Worm (Caenorhabditis elegans) whole organism, early embryonic: ENCODE data around the gene spp-16.

Source experiments
- B0310.2 ChIP-seq: sonication (generic microtip); optimal IDR thresholded peaks from 2 replicates; lab custom pipeline; 2016; ENCODE audit warnings: mild to moderate bottlenecking, missing genetic modification characterization, missing compliant biosample characterization
- F13C5.2 ChIP-seq: sonication (generic microtip); optimal IDR thresholded peaks from 2 replicates; lab custom pipeline; 2017; ENCODE audit warnings: mild to moderate bottlenecking, missing genetic modification characterization, inconsistent platforms, missing compliant biosample characterization
- aly-1 ChIP-seq: sonication (generic microtip); optimal IDR thresholded peaks from 2 replicates; lab custom pipeline; 2016; ENCODE audit warnings: missing genetic modification characterization, missing compliant biosample characterization
- ama-1 ChIP-seq: fragments of 150-350 bp; optimal IDR thresholded peaks from 2 replicates; lab custom pipeline; 2014
- ceh-13 ChIP-seq: fragments of 200-800 bp; sonication (Bioruptor generic); optimal IDR thresholded peaks from 2 replicates; lab custom pipeline; 2018; ENCODE audit warnings: mild to moderate bottlenecking, missing genetic modification characterization, missing compliant biosample characterization
- ceh-36 ChIP-seq: sonication (generic microtip); optimal IDR thresholded peaks from 2 replicates; lab custom pipeline; 2016; ENCODE audit warnings: missing genetic modification characterization, inconsistent platforms, missing compliant biosample characterization
- ets-7 ChIP-seq: sonication (generic microtip); optimal IDR thresholded peaks from 2 replicates; lab custom pipeline; 2016; ENCODE audit warnings: missing genotype, missing genetic modification characterization, missing compliant biosample characterization
- flt-1 ChIP-seq: fragments of 200-800 bp; sonication (Bioruptor generic); IDR thresholded peaks from 2 replicates; pipeline ENCODE4 v1.3.6; 2022; ENCODE audit warnings: missing genetic modification characterization, missing compliant biosample characterization
- hmbx-1 ChIP-seq: sonication (generic microtip); optimal IDR thresholded peaks from 2 replicates; lab custom pipeline; 2016; ENCODE audit warnings: mild to moderate bottlenecking, missing genetic modification characterization, missing compliant biosample characterization
- hmg-4 ChIP-seq: fragments of 200-800 bp; sonication (Bioruptor generic); optimal IDR thresholded peaks from 2 replicates; lab custom pipeline; 2018; ENCODE audit warnings: mild to moderate bottlenecking, missing genetic modification characterization, missing compliant biosample characterization
- hnd-1 ChIP-seq: sonication (generic microtip); optimal IDR thresholded peaks from 2 replicates; lab custom pipeline; 2016; ENCODE audit warnings: missing genetic modification characterization, missing compliant biosample characterization
- pes-1 ChIP-seq: fragments of 200-800 bp; sonication (Bioruptor generic); IDR thresholded peaks from 2 replicates; pipeline ENCODE4 v1.3.6; 2022; ENCODE audit warnings: missing genetic modification reagents, missing genetic modification characterization, missing compliant biosample characterization
- scrt-1 ChIP-seq: fragments of 200-800 bp; sonication (Bioruptor generic); IDR thresholded peaks from 2 replicates; pipeline ENCODE4 v1.3.6; 2022; ENCODE audit warnings: missing genetic modification characterization, missing compliant biosample characterization
- sea-1 ChIP-seq: fragments of 200-800 bp; sonication (Bioruptor generic); conservative IDR thresholded peaks from 2 replicates; pipeline ENCODE4 v1.3.6; 2022; ENCODE audit warnings: missing genetic modification characterization, missing compliant biosample characterization
- tbx-11 ChIP-seq: fragments of 200-800 bp; sonication (Bioruptor generic); IDR thresholded peaks from 2 replicates; pipeline ENCODE4 v1.3.6; 2022; ENCODE audit warnings: missing genetic modification characterization, missing compliant biosample characterization
- tbx-37 ChIP-seq: fragments of 200-800 bp; sonication (Bioruptor generic); conservative IDR thresholded peaks from 2 replicates; pipeline ENCODE4 v1.3.6; 2022; ENCODE audit warnings: missing genetic modification reagents, missing genetic modification characterization, missing compliant biosample characterization
- tra-4 ChIP-seq: sonication (generic microtip); optimal IDR thresholded peaks from 2 replicates; lab custom pipeline; 2017; ENCODE audit warnings: missing genetic modification characterization, missing compliant biosample characterization

The spp-16 gene

DNA sequence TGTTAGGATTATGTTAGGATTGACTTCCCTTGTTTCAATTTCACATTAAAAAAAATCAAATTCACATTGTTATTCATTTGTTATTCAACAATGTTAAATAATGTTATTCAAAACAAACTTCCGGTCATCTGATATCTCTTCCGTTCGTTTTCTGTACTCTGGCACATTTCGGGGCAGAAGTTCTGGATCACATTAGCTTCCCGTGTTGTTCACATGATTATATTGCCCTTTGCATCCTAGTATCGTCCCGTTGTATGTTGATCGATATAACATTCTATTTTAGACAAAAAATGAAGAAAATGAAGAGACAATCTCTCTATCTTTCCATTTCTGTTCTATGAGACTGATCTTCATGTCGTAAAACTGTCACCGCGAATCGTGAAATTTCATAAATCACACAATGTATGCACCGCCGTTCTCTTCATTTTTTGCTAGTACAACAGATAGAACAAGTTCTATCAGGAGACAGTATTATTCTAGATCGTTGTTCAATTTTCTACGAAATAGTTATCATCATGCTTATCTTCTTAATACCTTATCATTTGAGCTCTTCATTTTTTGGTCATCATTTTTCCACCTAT is 39.0 kb upstream of the spp-16 start:
- TF ChIP-seq pes-1 (GFP tag; lab: Robert Waterston, UW) = no peak
- no peak for TF ChIP-seq tbx-37 (GFP tag; lab: Robert Waterston, UW)
- TF ChIP-seq ceh-36 = no peak
- no peak for TF ChIP-seq B0310.2 (tag; lab: Kevin White, UChicago)
- no peak for TF ChIP-seq flt-1 (GFP tag; lab: Robert Waterston, UW)
- no peak for TF ChIP-seq hmg-4 (GFP tag; lab: Kevin White, UChicago)
- no peak for TF ChIP-seq tbx-11 (GFP tag; lab: Robert Waterston, UW)
- no peak for TF ChIP-seq hnd-1 (tag; lab: Kevin White, UChicago)
- TF ChIP-seq aly-1 (tag; lab: Kevin White, UChicago) = no peak
- TF ChIP-seq scrt-1 = no peak
- no peak for TF ChIP-seq tra-4 (tag; lab: Kevin White, UChicago)
- no peak for TF ChIP-seq F13C5.2
- no peak for TF ChIP-seq ceh-13 (GFP tag; lab: Kevin White, UChicago)

DNA sequence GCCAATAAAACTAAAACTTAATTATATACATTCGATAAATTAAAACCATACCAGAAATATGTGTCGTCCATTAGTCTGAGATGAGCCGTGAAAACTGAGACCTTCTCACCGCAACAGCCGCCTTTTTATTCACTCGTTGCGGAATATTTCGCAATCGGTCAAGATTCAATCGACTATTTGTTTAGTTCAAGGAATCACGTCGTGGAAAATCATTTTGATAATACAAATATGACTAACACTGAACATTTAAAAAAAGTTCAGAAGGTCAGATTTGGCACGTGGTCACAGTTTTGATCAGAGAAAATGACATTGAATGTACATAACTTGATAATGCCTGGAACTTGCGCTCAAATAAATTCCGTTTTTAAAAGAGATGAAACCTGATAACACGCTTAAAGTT is 37.6 kb upstream of the spp-16 start, which contains the start of gene F17C11.11:
TSS of gene F17C11.11 (minus strand) at position 79 of the 400 bp plus-strand sequence.
- TF ChIP-seq tra-4 (tag; lab: Kevin White, UChicago) = no peak
- TF ChIP-seq tbx-11 (GFP tag; lab: Robert Waterston, UW) = no peak
- TF ChIP-seq hmbx-1 (tag; lab: Kevin White, UChicago) = no peak
- no peak for TF ChIP-seq sea-1 (GFP tag; lab: Robert Waterston, UW)
- TF ChIP-seq ceh-13 (GFP tag; lab: Kevin White, UChicago) = no peak
- TF ChIP-seq aly-1 (tag; lab: Kevin White, UChicago) = no peak
- no peak for TF ChIP-seq hnd-1 (tag; lab: Kevin White, UChicago)
- no peak for TF ChIP-seq pes-1 (GFP tag; lab: Robert Waterston, UW)
- TF ChIP-seq scrt-1 = no peak
- no peak for TF ChIP-seq ceh-36
- TF ChIP-seq ets-7 = no peak
- TF ChIP-seq flt-1 (GFP tag; lab: Robert Waterston, UW) = no peak
- no peak for TF ChIP-seq hmg-4 (GFP tag; lab: Kevin White, UChicago)
- no peak for TF ChIP-seq F13C5.2
- TF ChIP-seq tbx-37 (GFP tag; lab: Robert Waterston, UW) = no peak
- TF ChIP-seq B0310.2 (tag; lab: Kevin White, UChicago) = no peak
- no peak for TF ChIP-seq ama-1 (lab: Kevin White, UChicago)

DNA sequence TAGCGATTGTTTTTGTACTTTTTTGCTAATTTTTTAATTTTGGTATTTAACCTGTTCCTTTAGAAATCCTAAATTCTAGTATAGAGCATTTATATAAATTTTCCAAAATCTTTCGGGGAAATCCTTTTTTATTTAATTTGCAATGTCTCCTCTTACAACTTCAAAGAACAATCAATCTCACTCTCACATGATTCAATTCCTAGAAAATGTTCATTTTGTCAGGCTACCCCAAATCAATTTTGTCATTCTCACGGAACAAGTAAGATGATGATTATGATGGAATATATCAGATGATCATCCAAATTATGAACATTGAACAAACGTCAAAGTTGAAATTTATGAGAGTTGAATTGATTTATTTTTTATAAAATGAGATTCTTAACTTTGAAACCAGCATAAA is 36.2 kb upstream of the spp-16 start:
- TF ChIP-seq hnd-1 (tag; lab: Kevin White, UChicago) = no peak
- TF ChIP-seq hmg-4 (GFP tag; lab: Kevin White, UChicago) = no peak
- TF ChIP-seq F13C5.2 = no peak
- no peak for TF ChIP-seq sea-1 (GFP tag; lab: Robert Waterston, UW)
- TF ChIP-seq ets-7 = no peak
- no peak for TF ChIP-seq tbx-11 (GFP tag; lab: Robert Waterston, UW)
- no peak for TF ChIP-seq ceh-13 (GFP tag; lab: Kevin White, UChicago)
- no peak for TF ChIP-seq hmbx-1 (tag; lab: Kevin White, UChicago)
- no peak for TF ChIP-seq tbx-37 (GFP tag; lab: Robert Waterston, UW)
- no peak for TF ChIP-seq ama-1 (lab: Kevin White, UChicago)
- no peak for TF ChIP-seq scrt-1
- no peak for TF ChIP-seq tra-4 (tag; lab: Kevin White, UChicago)
- TF ChIP-seq flt-1 (GFP tag; lab: Robert Waterston, UW) = no peak
- TF ChIP-seq pes-1 (GFP tag; lab: Robert Waterston, UW) = no peak

DNA sequence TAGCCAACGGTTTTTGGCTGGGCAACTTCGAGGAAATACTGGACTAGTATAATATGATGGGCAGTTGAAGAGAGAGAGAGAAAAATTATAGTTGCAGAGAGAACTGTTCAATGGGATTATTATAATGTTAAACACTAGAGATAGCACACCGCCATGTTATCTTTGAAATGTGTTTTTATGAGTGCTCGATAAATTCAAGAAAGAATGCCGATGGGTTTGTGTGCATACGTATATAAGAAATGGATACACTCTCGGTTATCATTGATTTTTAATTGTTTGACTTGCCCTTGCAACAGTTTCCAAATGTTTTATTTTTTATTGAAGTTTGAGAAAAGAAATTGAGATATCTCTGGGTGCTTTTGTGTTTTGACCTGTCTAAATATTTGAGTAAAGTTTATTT is 35.6 kb upstream of the spp-16 start, which contains the start of gene F17C11.12:
TSS of gene F17C11.12 (minus strand) at position 240 of the 400 bp plus-strand sequence.
- TF ChIP-seq tbx-11 (GFP tag; lab: Robert Waterston, UW) = no peak
- TF ChIP-seq F13C5.2 = no peak
- no peak for TF ChIP-seq sea-1 (GFP tag; lab: Robert Waterston, UW)
- no peak for TF ChIP-seq tbx-37 (GFP tag; lab: Robert Waterston, UW)
- no peak for TF ChIP-seq ama-1 (lab: Kevin White, UChicago)
- no peak for TF ChIP-seq ets-7
- TF ChIP-seq pes-1 (GFP tag; lab: Robert Waterston, UW) = no peak
- no peak for TF ChIP-seq B0310.2 (tag; lab: Kevin White, UChicago)
- TF ChIP-seq ceh-13 (GFP tag; lab: Kevin White, UChicago) = no peak
- TF ChIP-seq scrt-1 = no peak
- TF ChIP-seq hmbx-1 (tag; lab: Kevin White, UChicago) = no peak
- TF ChIP-seq tra-4 (tag; lab: Kevin White, UChicago) = no peak
- TF ChIP-seq hnd-1 (tag; lab: Kevin White, UChicago) = no peak
- TF ChIP-seq aly-1 (tag; lab: Kevin White, UChicago) = no peak
- TF ChIP-seq hmg-4 (GFP tag; lab: Kevin White, UChicago) = no peak
- TF ChIP-seq flt-1 (GFP tag; lab: Robert Waterston, UW) = no peak
- TF ChIP-seq ceh-36 = no peak

DNA sequence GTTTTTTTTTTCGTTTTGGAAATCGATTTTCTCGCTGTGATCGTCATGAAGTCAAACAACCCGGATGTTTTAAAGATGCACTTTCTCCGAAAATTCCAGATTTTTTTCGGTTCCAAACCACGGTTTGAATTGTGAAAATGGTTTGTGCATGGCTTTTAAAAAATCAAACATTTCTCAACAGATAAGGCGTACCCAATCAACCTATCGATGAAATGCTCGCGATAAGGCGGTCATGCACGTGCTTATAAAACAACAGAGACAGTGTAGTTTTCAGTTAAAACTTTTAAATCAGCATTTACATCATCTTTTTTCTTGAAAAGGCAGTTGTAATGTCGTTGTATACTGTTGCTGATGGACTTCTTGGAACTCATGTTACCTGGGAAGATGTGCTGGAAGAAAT is 31.3 kb upstream of the spp-16 start, which contains the start of gene F58B4.5:
TSS of gene F58B4.5 (plus strand) at position 283 of the 400 bp plus-strand sequence.
- TF ChIP-seq ceh-13 (GFP tag; lab: Kevin White, UChicago) = no peak
- no peak for TF ChIP-seq ama-1 (lab: Kevin White, UChicago)
- no peak for TF ChIP-seq ets-7
- TF ChIP-seq aly-1 (tag; lab: Kevin White, UChicago) = no peak
- TF ChIP-seq hnd-1 (tag; lab: Kevin White, UChicago) = no peak
- no peak for TF ChIP-seq tbx-11 (GFP tag; lab: Robert Waterston, UW)
- no peak for TF ChIP-seq ceh-36
- no peak for TF ChIP-seq tbx-37 (GFP tag; lab: Robert Waterston, UW)
- no peak for TF ChIP-seq F13C5.2
- TF ChIP-seq flt-1 (GFP tag; lab: Robert Waterston, UW) = no peak
- no peak for TF ChIP-seq pes-1 (GFP tag; lab: Robert Waterston, UW)
- no peak for TF ChIP-seq tra-4 (tag; lab: Kevin White, UChicago)
- no peak for TF ChIP-seq B0310.2 (tag; lab: Kevin White, UChicago)
- TF ChIP-seq hmbx-1 (tag; lab: Kevin White, UChicago) = no peak
- TF ChIP-seq sea-1 (GFP tag; lab: Robert Waterston, UW) = no peak

DNA sequence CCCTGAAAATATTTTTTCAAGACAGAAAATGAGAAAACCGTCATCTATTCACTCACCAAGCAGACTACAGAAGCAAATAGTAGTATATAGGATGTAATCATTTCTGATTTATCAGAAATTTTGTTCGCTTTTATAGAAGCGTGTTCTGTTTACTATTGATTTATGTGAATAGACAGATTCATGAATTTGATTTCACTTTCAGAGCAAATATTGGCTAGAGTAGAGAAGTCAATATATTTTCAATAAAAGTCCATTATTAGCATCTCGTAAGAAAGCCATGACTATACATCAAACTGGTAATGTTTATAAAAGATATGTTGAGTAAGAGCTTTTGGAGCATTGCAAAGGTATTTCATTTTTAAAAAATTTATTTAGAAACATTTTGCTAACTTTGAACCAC is 30.1 kb upstream of the spp-16 start, which contains the start of gene scvp-1:
TSS of gene scvp-1 (minus strand) at position 101 of the 400 bp plus-strand sequence.
- no peak for TF ChIP-seq tbx-11 (GFP tag; lab: Robert Waterston, UW)
- TF ChIP-seq ama-1 (lab: Kevin White, UChicago) = no peak
- no peak for TF ChIP-seq scrt-1
